Fruit fly (Drosophila melanogaster): ENCODE results near the gene CG32576.

CG32576 gene

dm6 chrX:16278783-16279182, 9.6 kb downstream of the CG32576 start (continued):
- TF ChIP-seq H2.0 (GFP tag; IDR thresholded peaks at IDR 0.05) (peak; percentile 73), ATbp (GFP tag; optimal IDR thresholded peaks at IDR 0.05) (peak; percentile 90), Camta (GFP tag; optimal IDR thresholded peaks at IDR 0.05) (no peak), toy (GFP tag; IDR thresholded peaks at IDR 0.05) (peak; percentile 50; the same call in 1 of the 2 replicates), seq (GFP tag; IDR thresholded peaks at IDR 0.05) (peak; percentile 88), Rx (GFP tag; IDR thresholded peaks at IDR 0.05) (peak; percentile 82), chn (GFP tag; optimal IDR thresholded peaks at IDR 0.05) (peak; percentile 52), Meics (GFP tag; optimal IDR thresholded peaks at IDR 0.05) (peak; percentile 78), CG7556 (GFP tag; optimal IDR thresholded peaks at IDR 0.05) (peak; percentile 86), CG9876 (GFP tag; optimal IDR thresholded peaks at IDR 0.05) (no peak), CG12769 (tag; optimal IDR thresholded peaks at IDR 0.05) (peak; percentile 83), CG11398 (GFP tag; optimal IDR thresholded peaks at IDR 0.05) (peak; percentile 18), CG3847 (GFP tag; IDR thresholded peaks at IDR 0.05) (peak; percentile 66), tin (GFP tag; optimal IDR thresholded peaks at IDR 0.05) (peak; percentile 80), zf30C (GFP tag; optimal IDR thresholded peaks at IDR 0.05) (no peak), CG9797 (GFP tag; optimal IDR thresholded peaks at IDR 0.05) (no peak), GATAe (GFP tag; conservative IDR thresholded peaks at IDR 0.05) (0 out of 2 replicates have a peak, but pooled peaks have one; percentile 20), Deaf1 (tag; optimal IDR thresholded peaks at IDR 0.05) (peak; percentile 30), CG2889 (GFP tag; IDR thresholded peaks at IDR 0.05) (peak; percentile 72; the same call in 2 of the 3 replicates), HLH3B (GFP tag; IDR thresholded peaks at IDR 0.05) (peak; percentile 85), Spps (tag; optimal IDR thresholded peaks at IDR 0.05) (peak; percentile 84), CG11247 (GFP tag; IDR thresholded peaks at IDR 0.05) (peak; percentile 72), CG7271 (tag; optimal IDR thresholded peaks at IDR 0.05) (peak; percentile 61), Pdp1 (GFP tag; optimal IDR thresholded peaks at IDR 0.05) (peak; percentile 18 to 41), gt (GFP tag; IDR thresholded peaks at IDR 0.05) (peak; percentile 34; the same call in 1 of the 2 replicates), CG12659 (GFP tag; optimal IDR thresholded peaks at IDR 0.05) (peak; percentile 60), croc (GFP tag; conservative IDR thresholded peaks at IDR 0.05) (peak; percentile 67), Ets97D (GFP tag; optimal IDR thresholded peaks at IDR 0.05) (no peak), CG9437 (GFP tag; optimal IDR thresholded peaks at IDR 0.05) (peak; percentile 27), CG10209 (GFP tag; optimal IDR thresholded peaks at IDR 0.05) (peak; percentile 83), CG11723 (GFP tag; optimal IDR thresholded peaks at IDR 0.05) (peak; percentile 87), Tbp (GFP tag; optimal IDR thresholded peaks at IDR 0.05) (no peak), PHDP (tag; optimal IDR thresholded peaks at IDR 0.05) (peak; percentile 87), chm (GFP tag; IDR thresholded peaks at IDR 0.05) (peak; percentile 93), Rfx (GFP tag; IDR thresholded peaks at IDR 0.05) (peak; percentile 84), Poxn (GFP tag; IDR thresholded peaks at IDR 0.05) (no peak), CG11560 (tag; IDR thresholded peaks at IDR 0.05) (peak; percentile 44; the same call in 1 of the 3 replicates), CG11696 (GFP tag; IDR thresholded peaks at IDR 0.05) (peak; percentile 62), CG31388 (GFP tag; optimal IDR thresholded peaks at IDR 0.05) (no peak), CG9932 (GFP tag; IDR thresholded peaks at IDR 0.05) (peak; percentile 53), CG13775 (GFP tag; optimal IDR thresholded peaks at IDR 0.05) (peak; percentile 83), lola (GFP tag; optimal IDR thresholded peaks at IDR 0.05) (peak in 1 of 3 experiments; percentile 86), CG17612 (GFP tag; IDR thresholded peaks at IDR 0.05) (peak; percentile 47; the same call in 1 of the 2 replicates), CG8765 (GFP tag; IDR thresholded peaks at IDR 0.05) (peak; percentile 79), CG13894 (tag; optimal IDR thresholded peaks at IDR 0.05) (peak; percentile 67), CG17385 (GFP tag; optimal IDR thresholded peaks at IDR 0.05) (peak; percentile 83), Atf-2 (GFP tag; optimal IDR thresholded peaks at IDR 0.05) (no peak), CG7786 (GFP tag; optimal IDR thresholded peaks at IDR 0.05) (peak; percentile 61), CG34422 (GFP tag; IDR thresholded peaks at IDR 0.05) (peak; percentile 82), sqz (GFP tag; optimal IDR thresholded peaks at IDR 0.05) (peak; percentile 77), scrt (GFP tag; optimal IDR thresholded peaks at IDR 0.05) (peak; percentile 77), h (optimal IDR thresholded peaks at IDR 0.05) (no peak)
